Fruit fly (Drosophila melanogaster): ENCODE measurements around the gene CG14313.
A peak's percentile ranks its signal among the peaks of the same experiment; 100 is the strongest.

The CG14313 gene

dm6 chr3R:18164052-18164722, 27.6 kb downstream of the CG14313 start, which contains the start of the genes CG7218 and Cbp20 (continued):
- TF ChIP-seq nau (GFP tag; optimal IDR thresholded peaks at IDR 0.05), result peak; percentile 36
- TF ChIP-seq Hr51 (GFP tag; optimal IDR thresholded peaks at IDR 0.05), result peak; percentile 26 to 58
- TF ChIP-seq Nf-YA (GFP tag; IDR thresholded peaks at IDR 0.05), result no peak
- TF ChIP-seq CG6254 (GFP tag; optimal IDR thresholded peaks at IDR 0.05), result peak; percentile 37
- TF ChIP-seq CG3847 (GFP tag; IDR thresholded peaks at IDR 0.05), result peak; percentile 82
- peak; percentile 74 for TF ChIP-seq bbx (GFP tag; IDR thresholded peaks at IDR 0.05; ENCODE audit: partially characterized antibody)
- TF ChIP-seq CG8359 (GFP tag; optimal IDR thresholded peaks at IDR 0.05; ENCODE audit: borderline replicate concordance), result no peak
- peak in 1 of 2 experiments; percentile 43 for TF ChIP-seq bsh (GFP tag; optimal IDR thresholded peaks at IDR 0.05)
- peak; percentile 56 for TF ChIP-seq CG7556 (GFP tag; optimal IDR thresholded peaks at IDR 0.05)
- TF ChIP-seq Trl (optimal IDR thresholded peaks at IDR 0.05), result no peak
- peak; percentile 58 for TF ChIP-seq Trl (GFP tag; optimal IDR thresholded peaks at IDR 0.05)
- TF ChIP-seq btn (GFP tag; optimal IDR thresholded peaks at IDR 0.05), result no peak
- no peak for TF ChIP-seq seq (GFP tag; IDR thresholded peaks at IDR 0.05)
- peak; percentile 33 for TF ChIP-seq emc (GFP tag; optimal IDR thresholded peaks at IDR 0.05)
- no peak for TF ChIP-seq pita (GFP tag; optimal IDR thresholded peaks at IDR 0.05)
- peak; percentile 68; the same call in 1 of the 3 replicates for TF ChIP-seq ase (GFP tag; IDR thresholded peaks at IDR 0.05)
- TF ChIP-seq Hmr (GFP tag; optimal IDR thresholded peaks at IDR 0.05), result peak; percentile 70
- peak; percentile 78 for TF ChIP-seq ind (GFP tag; optimal IDR thresholded peaks at IDR 0.05)
- TF ChIP-seq zf30C (GFP tag; optimal IDR thresholded peaks at IDR 0.05), result no peak
- TF ChIP-seq run (tag; optimal IDR thresholded peaks at IDR 0.05), result no peak
- peak; percentile 87 for TF ChIP-seq CG1602 (GFP tag; optimal IDR thresholded peaks at IDR 0.05)
- peak; percentile 52; the same call in 1 of the 2 replicates for TF ChIP-seq CG10366 (GFP tag; IDR thresholded peaks at IDR 0.05)
- TF ChIP-seq CG4404 (GFP tag; IDR thresholded peaks at IDR 0.05), result no peak; the same call in 1 of the 2 replicates
- TF ChIP-seq CG6765 (GFP tag; optimal IDR thresholded peaks at IDR 0.05), result no peak
- peak; percentile 68 for TF ChIP-seq Nf-YC (tag; optimal IDR thresholded peaks at IDR 0.05)
- TF ChIP-seq CG4730 (GFP tag; IDR thresholded peaks at IDR 0.05), result peak; percentile 78
- peak; percentile 79 for TF ChIP-seq CG9215 (GFP tag; IDR thresholded peaks at IDR 0.05)
- peak; percentile 22 for TF ChIP-seq eyg (GFP tag; optimal IDR thresholded peaks at IDR 0.05)
- TF ChIP-seq Rfx (GFP tag; IDR thresholded peaks at IDR 0.05), result peak; percentile 93
- TF ChIP-seq NK7.1 (GFP tag; optimal IDR thresholded peaks at IDR 0.05), result no peak
- TF ChIP-seq CG14710 (tag; optimal IDR thresholded peaks at IDR 0.05), result peak; percentile 82
- peak; percentile 90 for TF ChIP-seq CG2120 (GFP tag; optimal IDR thresholded peaks at IDR 0.05)
- TF ChIP-seq ewg (GFP tag; optimal IDR thresholded peaks at IDR 0.05), result no peak
- peak; percentile 41 for TF ChIP-seq CG18011 (GFP tag; optimal IDR thresholded peaks at IDR 0.05)
- 0 out of 3 replicates have a peak, but pooled peaks have one; percentile 23 for TF ChIP-seq jigr1 (GFP tag; IDR thresholded peaks at IDR 0.05)
- TF ChIP-seq pnt (GFP tag; optimal IDR thresholded peaks at IDR 0.05), result peak; percentile 21
- TF ChIP-seq CoRest (tag; optimal IDR thresholded peaks at IDR 0.05), result peak; percentile 84
- TF ChIP-seq CG17829 (tag; optimal IDR thresholded peaks at IDR 0.05), result peak; percentile 75
- peak; percentile 41 for TF ChIP-seq pum (GFP tag; optimal IDR thresholded peaks at IDR 0.05)
- no peak for TF ChIP-seq BtbVII (GFP tag; optimal IDR thresholded peaks at IDR 0.05)
- TF ChIP-seq CG3281 (GFP tag; optimal IDR thresholded peaks at IDR 0.05), result peak; percentile 69
- peak; percentile 91 for TF ChIP-seq row (GFP tag; IDR thresholded peaks at IDR 0.05)
- TF ChIP-seq abd-A (tag; optimal IDR thresholded peaks at IDR 0.05), result peak; percentile 60
- TF ChIP-seq Ssrp (tag; optimal IDR thresholded peaks at IDR 0.05), result peak; percentile 49
- peak; percentile 76 for TF ChIP-seq sug (tag; optimal IDR thresholded peaks at IDR 0.05)
- TF ChIP-seq CG6683 (GFP tag; optimal IDR thresholded peaks at IDR 0.05), result no peak
- no peak for TF ChIP-seq disco-r (GFP tag; optimal IDR thresholded peaks at IDR 0.05)
- TF ChIP-seq ken (GFP tag; IDR thresholded peaks at IDR 0.05), result peak; percentile 84
- peak; percentile 90 for TF ChIP-seq CG32532 (GFP tag; IDR thresholded peaks at IDR 0.05)
- TF ChIP-seq ap (GFP tag; IDR thresholded peaks at IDR 0.05), result no peak
